Worm (Caenorhabditis elegans) whole organism, young adult: ENCODE measurements around the gene myo-6.

Experiments
- ceh-27 ChIP-seq: fragments of 200-800 bp; sonication (Bioruptor generic); optimal IDR thresholded peaks from 2 replicates; lab custom pipeline; 2018; ENCODE audit warnings: mild to moderate bottlenecking, missing genetic modification characterization, moderate library complexity, missing compliant biosample characterization
- madf-3 ChIP-seq: fragments of 200-800 bp; sonication (Bioruptor generic); IDR thresholded peaks from 2 replicates; pipeline ENCODE4 v1.3.6; 2022; ENCODE audit warnings: missing genetic modification reagents, missing genetic modification characterization, missing compliant biosample characterization
- pha-4 ChIP-seq: fragments of 150-350 bp; sonication (generic microtip); optimal IDR thresholded peaks from 2 replicates; lab custom pipeline; 2014; ENCODE audit warnings: missing biosample characterization, missing genetic modification reagents, missing genetic modification characterization
- rec-8 ChIP-seq, 2 experiments: sonication (generic microtip); optimal IDR thresholded peaks; 2 replicates each; lab custom pipeline; 2016; ENCODE audit warnings: mild to moderate bottlenecking in 2 of 2, missing genetic modification characterization in 2 of 2, missing genetic modification reagents in 2 of 2, missing genotype in 2 of 2, missing biosample characterization in 1 of 2, missing compliant biosample characterization in 1 of 2, moderate library complexity in 1 of 2

ce11 chrIII:13402934-13403333, 6.7 kb upstream of the myo-6 start, which contains the start of gene mig-18:
- TF ChIP-seq pha-4 (tag; lab: Kevin White, UChicago): no peak
- TF ChIP-seq ceh-27 (GFP tag; lab: Kevin White, UChicago): no peak
- no peak for TF ChIP-seq madf-3 (GFP tag; lab: Robert Waterston, UW)
- no peak for TF ChIP-seq rec-8 (tag; optimal IDR thresholded peaks at IDR 0.05; lab: Kevin White, UChicago)
